Fruit fly (Drosophila melanogaster) whole organism, embryonic: Measurements from ENCODE around the gene eEF1alpha2.

Experiments
- ATbp ChIP-seq: fragments of 200-800 bp; sonication (Bioruptor generic); optimal IDR thresholded peaks from 2 replicates; lab custom pipeline; 2017; ENCODE audit warnings: missing biosample characterization, mild to moderate bottlenecking, missing genetic modification characterization, missing genetic modification reagents
- Bteb2 ChIP-seq: fragments of 200-800 bp; sonication (Bioruptor generic); optimal IDR thresholded peaks from 2 replicates; lab custom pipeline; 2016; ENCODE audit warnings: missing biosample characterization, missing genetic modification characterization
- CG14050 ChIP-seq: fragments of 200-800 bp; sonication (Bioruptor generic); IDR thresholded peaks from 3 replicates; pipeline ENCODE4 v1.3.6; 2022; ENCODE audit warnings: missing biosample characterization, missing genetic modification characterization
- CG17186 ChIP-seq: fragments of 200-800 bp; sonication (Bioruptor generic); optimal IDR thresholded peaks from 3 replicates; lab custom pipeline; 2017; ENCODE audit warnings: missing biosample characterization, missing genetic modification reagents, missing genetic modification characterization
- CG2202 ChIP-seq: fragments of 200-800 bp; sonication (Bioruptor generic); optimal IDR thresholded peaks from 2 replicates; lab custom pipeline; 2018; ENCODE audit warnings: missing biosample characterization, mild to moderate bottlenecking, missing genetic modification characterization
- CG34422 ChIP-seq: fragments of 200-800 bp; sonication (Bioruptor generic); IDR thresholded peaks from 3 replicates; pipeline ENCODE4 v1.3.6; 2022; ENCODE audit warnings: missing biosample characterization, missing genetic modification characterization
- Deaf1 ChIP-seq: fragments of 200-800 bp; optimal IDR thresholded peaks from 3 replicates; lab custom pipeline; 2019; ENCODE audit warnings: missing biosample characterization, mild to moderate bottlenecking, missing genetic modification characterization, moderate library complexity
- Dll ChIP-seq: fragments of 200-800 bp; sonication (Bioruptor generic); IDR thresholded peaks from 4 replicates; pipeline ENCODE4 v1.3.6; 2022; ENCODE audit warnings: missing biosample characterization, missing genetic modification characterization; ENCODE audit not compliant: partially characterized antibody
- Med ChIP-seq: fragments of 200-800 bp; sonication (Bioruptor generic); peaks from one replicate; lab custom pipeline; 2016; ENCODE audit warnings: missing biosample characterization, missing genetic modification characterization, mild to moderate bottlenecking, inconsistent platforms, moderate library complexity
- Ravus ChIP-seq: fragments of 200-800 bp; sonication (Bioruptor generic); IDR thresholded peaks from 2 replicates; pipeline ENCODE4 v1.3.6; 2022; ENCODE audit warnings: missing biosample characterization, missing genetic modification characterization
- corto ChIP-seq: fragments of 200-800 bp; sonication (Bioruptor generic); optimal IDR thresholded peaks from 2 replicates; lab custom pipeline; 2016; ENCODE audit warnings: missing biosample characterization, mild to moderate bottlenecking, missing genetic modification characterization, moderate library complexity
- eve ChIP-seq, 2 experiments: fragments of >200 bp; optimal IDR thresholded peaks; 2 replicates each; lab custom pipeline; 2017; ENCODE audit warnings: missing biosample characterization in 2 of 2, missing genetic modification characterization in 2 of 2
- gfzf ChIP-seq: fragments of 200-800 bp; sonication (Bioruptor generic); optimal IDR thresholded peaks from 2 replicates; lab custom pipeline; 2016; ENCODE audit warnings: missing biosample characterization, mild to moderate bottlenecking, missing genetic modification characterization, moderate library complexity
- inv ChIP-seq: fragments of 200-800 bp; sonication (Bioruptor generic); IDR thresholded peaks from 2 replicates; pipeline ENCODE4 v1.3.6; 2022; ENCODE audit warnings: missing biosample characterization, missing genetic modification characterization; ENCODE audit not compliant: partially characterized antibody

- TF ChIP-seq gfzf (GFP tag; lab: Kevin White, UChicago) (no peak), CG17186 (no peak), Deaf1 (tag; lab: Kevin White, UChicago) (no peak), ATbp (GFP tag; lab: Kevin White, UChicago) (peak; percentile 32), eve (GFP tag; optimal IDR thresholded peaks at IDR 0.05; lab: Kevin White, UChicago) (no peak), Ravus (GFP tag; lab: Robert Waterston, UW) (no peak), inv (no peak), corto (GFP tag; lab: Kevin White, UChicago) (no peak), Bteb2 (GFP tag; lab: Kevin White, UChicago) (no peak), CG34422 (GFP tag; lab: Robert Waterston, UW) (no peak), CG2202 (tag; lab: Kevin White, UChicago) (no peak), CG14050 (no peak), Dll (GFP tag; lab: Robert Waterston, UW) (no peak), Med (peak; percentile 83)
These were observed 16.3 kb upstream of the eEF1alpha2 start for dm6 chr3R:31721958-31722357.
